Fruit fly (Drosophila melanogaster) whole organism, prepupa: ENCODE results near the gene CG43185.

Experiments used
- Blimp-1 ChIP-seq: fragments of 200-800 bp; sonication (Bioruptor generic); optimal IDR thresholded peaks from 3 replicates; lab custom pipeline; 2017; ENCODE audit warnings: missing biosample characterization, missing genetic modification characterization, mild to moderate bottlenecking, moderate library complexity, missing genetic modification reagents
- CG11294 ChIP-seq: fragments of 200-800 bp; sonication (Bioruptor generic); IDR thresholded peaks from 2 replicates; pipeline ENCODE4 v1.3.6; 2022; ENCODE audit warnings: missing biosample characterization, missing genetic modification characterization
- CG11762 ChIP-seq: fragments of 200-800 bp; sonication (Bioruptor generic); optimal IDR thresholded peaks from 3 replicates; lab custom pipeline; 2016; ENCODE audit warnings: missing biosample characterization, missing genetic modification characterization; ENCODE audit not compliant: insufficient read depth
- CG16779 ChIP-seq: fragments of 200-800 bp; sonication (Bioruptor generic); optimal IDR thresholded peaks from 3 replicates; lab custom pipeline; 2017; ENCODE audit warnings: missing biosample characterization, mild to moderate bottlenecking, missing genetic modification characterization
- CG3032 ChIP-seq: fragments of 200-800 bp; optimal IDR thresholded peaks from 2 replicates; lab custom pipeline; 2019; ENCODE audit warnings: missing biosample characterization, mild to moderate bottlenecking, missing genetic modification characterization, moderate library complexity
- CG6163 ChIP-seq: fragments of 200-800 bp; sonication (Bioruptor generic); IDR thresholded peaks from 3 replicates; pipeline ENCODE4 v1.3.6; 2022; ENCODE audit warnings: missing biosample characterization, missing genetic modification characterization
- CG6276 ChIP-seq: fragments of 200-800 bp; sonication (Bioruptor generic); optimal IDR thresholded peaks from 2 replicates; lab custom pipeline; 2017; ENCODE audit warnings: missing biosample characterization, mild to moderate bottlenecking, missing genetic modification characterization
- CG6792 ChIP-seq: fragments of 200-800 bp; sonication (Bioruptor generic); optimal IDR thresholded peaks from 3 replicates; lab custom pipeline; 2016; ENCODE audit warnings: missing biosample characterization, missing genetic modification characterization
- CG8119 ChIP-seq: fragments of 200-800 bp; sonication (Bioruptor generic); IDR thresholded peaks from 3 replicates; pipeline ENCODE4 v1.3.6; 2022; ENCODE audit warnings: missing biosample characterization, missing genetic modification characterization
- CG8319 ChIP-seq: fragments of 200-800 bp; sonication (Bioruptor generic); optimal IDR thresholded peaks from 3 replicates; lab custom pipeline; 2016; ENCODE audit warnings: missing biosample characterization, missing genetic modification characterization
- CG8632 ChIP-seq: fragments of 200-800 bp; sonication (Bioruptor generic); optimal IDR thresholded peaks from 3 replicates; lab custom pipeline; 2016; ENCODE audit warnings: missing biosample characterization, missing genetic modification characterization
- CG9139 ChIP-seq: fragments of 200-800 bp; sonication (Bioruptor generic); optimal IDR thresholded peaks from 3 replicates; lab custom pipeline; 2017; ENCODE audit warnings: missing biosample characterization, mild to moderate bottlenecking, missing genetic modification characterization
- Ets96B ChIP-seq: fragments of 200-800 bp; optimal IDR thresholded peaks from 2 replicates; lab custom pipeline; 2019; ENCODE audit warnings: missing biosample characterization, mild to moderate bottlenecking, missing genetic modification characterization, moderate library complexity
- Met ChIP-seq: fragments of 200-800 bp; sonication (Bioruptor generic); optimal IDR thresholded peaks from 3 replicates; lab custom pipeline; 2016; ENCODE audit warnings: missing biosample characterization, missing genetic modification characterization
- cyc ChIP-seq: fragments of 200-800 bp; sonication (Bioruptor generic); optimal IDR thresholded peaks from 3 replicates; lab custom pipeline; 2016; ENCODE audit warnings: missing biosample characterization, missing genetic modification characterization
- lz ChIP-seq: fragments of 200-800 bp; sonication (Bioruptor generic); optimal IDR thresholded peaks from 3 replicates; lab custom pipeline; 2016; ENCODE audit warnings: missing biosample characterization, missing genetic modification characterization
- net ChIP-seq: fragments of 200-800 bp; sonication (Bioruptor generic); optimal IDR thresholded peaks from 3 replicates; lab custom pipeline; 2016; ENCODE audit warnings: missing biosample characterization, missing genetic modification characterization
- pdm3 ChIP-seq: fragments of 200-800 bp; sonication (Bioruptor generic); optimal IDR thresholded peaks from 3 replicates; lab custom pipeline; 2016; ENCODE audit warnings: missing biosample characterization, missing genetic modification characterization
- salr ChIP-seq, 2 experiments: fragments of 200-800 bp; sonication (Bioruptor generic); optimal IDR thresholded peaks; 3 replicates each; lab custom pipeline; 2016 to 2018; ENCODE audit warnings: missing biosample characterization in 2 of 2, missing genetic modification characterization in 2 of 2, mild to moderate bottlenecking in 1 of 2
- topi ChIP-seq: fragments of 200-800 bp; sonication (Bioruptor generic); optimal IDR thresholded peaks from 3 replicates; lab custom pipeline; 2016; ENCODE audit warnings: missing biosample characterization, missing genetic modification characterization

The CG43185 gene

dm6 chr2L:5925637-5926036 is 40.9 kb downstream of the CG43185 start, which contains the start of gene dsf (continued):
- TF ChIP-seq CG3032 (tag; lab: Kevin White, UChicago), result no peak

- no peak for TF ChIP-seq CG11294 (GFP tag; lab: Robert Waterston, UW)
- no peak for TF ChIP-seq CG8632 (GFP tag; lab: Kevin White, UChicago)
- TF ChIP-seq net (GFP tag; lab: Kevin White, UChicago), result no peak
- no peak for TF ChIP-seq CG8319 (GFP tag; lab: Kevin White, UChicago)
- TF ChIP-seq lz (GFP tag; lab: Kevin White, UChicago), result no peak
- no peak for TF ChIP-seq pdm3 (GFP tag; lab: Kevin White, UChicago)
- no peak for TF ChIP-seq cyc
- no peak for TF ChIP-seq CG9139
- no peak for TF ChIP-seq salr (GFP tag; optimal IDR thresholded peaks at IDR 0.05; lab: Kevin White, UChicago)
- no peak for TF ChIP-seq CG6792 (GFP tag; lab: Kevin White, UChicago)
- TF ChIP-seq topi (GFP tag; lab: Kevin White, UChicago), result no peak
- TF ChIP-seq CG16779 (tag; lab: Kevin White, UChicago), result no peak
- TF ChIP-seq Met (GFP tag; lab: Kevin White, UChicago), result no peak
- no peak for TF ChIP-seq CG8119 (GFP tag; lab: Robert Waterston, UW)
- no peak for TF ChIP-seq CG6163
- TF ChIP-seq CG6276 (GFP tag; lab: Kevin White, UChicago), result no peak
- TF ChIP-seq Ets96B (tag; lab: Kevin White, UChicago), result no peak
- no peak for TF ChIP-seq CG11762 (GFP tag; lab: Kevin White, UChicago)
- no peak for TF ChIP-seq Blimp-1 (GFP tag; lab: Kevin White, UChicago)
Observed at dm6 chr2L:5927363-5927762, 42.7 kb downstream of the CG43185 start.
